Fruit fly (Drosophila melanogaster) whole organism, embryonic: ENCODE results near the gene Ubc6.

Source experiments
- Bgb ChIP-seq: fragments of 200-800 bp; sonication (Bioruptor generic); IDR thresholded peaks from 2 replicates; pipeline ENCODE4 v1.3.6; 2022; ENCODE audit warnings: missing biosample characterization, missing genetic modification characterization; ENCODE audit not compliant: partially characterized antibody
- CG11085 ChIP-seq: fragments of 200-800 bp; sonication (Bioruptor generic); IDR thresholded peaks from 2 replicates; pipeline ENCODE4 v1.3.6; 2022; ENCODE audit warnings: missing biosample characterization, missing genetic modification characterization
- CG12071 ChIP-seq: fragments of 200-800 bp; sonication (Bioruptor generic); optimal IDR thresholded peaks from 3 replicates; lab custom pipeline; 2018; ENCODE audit warnings: missing biosample characterization, mild to moderate bottlenecking, missing genetic modification characterization
- CG12942 ChIP-seq: fragments of 200-800 bp; sonication (Bioruptor generic); optimal IDR thresholded peaks from 3 replicates; lab custom pipeline; 2016; ENCODE audit warnings: missing biosample characterization, missing genetic modification characterization
- CG13894 ChIP-seq: fragments of 200-800 bp; sonication (Bioruptor generic); optimal IDR thresholded peaks from 3 replicates; lab custom pipeline; 2018; ENCODE audit warnings: missing biosample characterization, mild to moderate bottlenecking, missing genetic modification characterization, moderate library complexity
- CG14710 ChIP-seq: fragments of 200-800 bp; sonication (Bioruptor generic); optimal IDR thresholded peaks from 3 replicates; lab custom pipeline; 2019; ENCODE audit warnings: missing biosample characterization, mild to moderate bottlenecking, missing genetic modification characterization, moderate library complexity
- CG15011 ChIP-seq: fragments of 200-800 bp; sonication (Bioruptor generic); optimal IDR thresholded peaks from 3 replicates; lab custom pipeline; 2018; ENCODE audit warnings: missing biosample characterization, mild to moderate bottlenecking, missing genetic modification characterization
- CG15514 ChIP-seq: fragments of 200-800 bp; sonication (Bioruptor generic); optimal IDR thresholded peaks from 3 replicates; lab custom pipeline; 2017; ENCODE audit warnings: missing biosample characterization, missing genetic modification characterization, mild to moderate bottlenecking, moderate library complexity, missing genetic modification reagents
- CG17912 ChIP-seq: fragments of 200-800 bp; sonication (Bioruptor generic); optimal IDR thresholded peaks from 2 replicates; lab custom pipeline; 2018; ENCODE audit warnings: missing biosample characterization, mild to moderate bottlenecking, missing genetic modification characterization
- CG30020 ChIP-seq: fragments of 200-800 bp; optimal IDR thresholded peaks from 2 replicates; lab custom pipeline; 2019; ENCODE audit warnings: missing biosample characterization, mild to moderate bottlenecking, missing genetic modification characterization, moderate library complexity
- CG3065 ChIP-seq: fragments of 200-800 bp; sonication (Bioruptor generic); optimal IDR thresholded peaks from 2 replicates; lab custom pipeline; 2016; ENCODE audit warnings: missing biosample characterization, missing genetic modification characterization
- CG4404 ChIP-seq: fragments of 200-800 bp; sonication (Bioruptor generic); IDR thresholded peaks from 2 replicates; pipeline ENCODE4 v1.3.6; 2022; ENCODE audit warnings: missing biosample characterization, missing genetic modification characterization
- CG4424 ChIP-seq: fragments of 200-800 bp; sonication (Bioruptor generic); optimal IDR thresholded peaks from 3 replicates; lab custom pipeline; 2016; ENCODE audit warnings: missing biosample characterization, missing genetic modification characterization
- CG6175 ChIP-seq: fragments of 200-800 bp; sonication (Bioruptor generic); IDR thresholded peaks from 3 replicates; pipeline ENCODE4 v1.3.6; 2022; ENCODE audit warnings: missing biosample characterization, missing genetic modification characterization
- CG6254 ChIP-seq: fragments of 200-800 bp; sonication (Bioruptor generic); optimal IDR thresholded peaks from 3 replicates; lab custom pipeline; 2017; ENCODE audit warnings: mild to moderate bottlenecking, missing biosample characterization, missing genetic modification reagents, missing genetic modification characterization
- CG6765 ChIP-seq: fragments of 200-800 bp; sonication (Bioruptor generic); optimal IDR thresholded peaks from 3 replicates; lab custom pipeline; 2017; ENCODE audit warnings: missing biosample characterization, mild to moderate bottlenecking, missing genetic modification characterization
- CG6791 ChIP-seq: fragments of 200-800 bp; sonication (Bioruptor generic); IDR thresholded peaks from 3 replicates; pipeline ENCODE4 v1.3.6; 2022; ENCODE audit warnings: missing biosample characterization, missing genetic modification characterization; ENCODE audit not compliant: partially characterized antibody
- CG9215 ChIP-seq: fragments of 200-800 bp; sonication (Bioruptor generic); IDR thresholded peaks from 2 replicates; pipeline ENCODE4 v1.3.6; 2022; ENCODE audit warnings: missing biosample characterization, missing genetic modification characterization
- CG9797 ChIP-seq: fragments of 200-800 bp; sonication (Bioruptor generic); optimal IDR thresholded peaks from 3 replicates; lab custom pipeline; 2018; ENCODE audit warnings: missing biosample characterization, mild to moderate bottlenecking, missing genetic modification characterization
- CG9876 ChIP-seq: fragments of 200-800 bp; sonication (Bioruptor generic); optimal IDR thresholded peaks from 2 replicates; lab custom pipeline; 2016; ENCODE audit warnings: missing biosample characterization, missing genetic modification characterization
- D ChIP-seq, 2 experiments: fragments of 200-800 bp in 1 of 2; fragments of >200 bp in 1 of 2; sonication (Bioruptor generic) in 1 of 2; optimal IDR thresholded peaks; 2 replicates in 1 of 2; 3 replicates in 1 of 2; lab custom pipeline; 2017; ENCODE audit warnings: mild to moderate bottlenecking in 1 of 2, missing biosample characterization in 1 of 2, missing genetic modification characterization in 1 of 2, missing genetic modification reagents in 1 of 2
- Dip2 ChIP-seq: fragments of 200-800 bp; sonication (Bioruptor generic); IDR thresholded peaks from 2 replicates; pipeline ENCODE4 v1.3.6; 2022; ENCODE audit warnings: missing biosample characterization, missing genetic modification characterization
- E2f1 ChIP-seq: fragments of 200-800 bp; sonication (Bioruptor generic); IDR thresholded peaks from 2 replicates; pipeline ENCODE4 v1.3.6; 2022; ENCODE audit warnings: missing biosample characterization, missing genetic modification characterization
- Eip74EF ChIP-seq, 2 experiments: fragments of 200-800 bp in 1 of 2; fragments of >200 bp in 1 of 2; sonication (Bioruptor generic) in 1 of 2; optimal IDR thresholded peaks; 2 replicates each; lab custom pipeline; 2017 to 2019; ENCODE audit warnings: missing biosample characterization in 2 of 2, missing genetic modification characterization in 2 of 2, mild to moderate bottlenecking in 1 of 2, moderate library complexity in 1 of 2
- MESR4 ChIP-seq: fragments of 200-800 bp; sonication (Bioruptor generic); optimal IDR thresholded peaks from 2 replicates; lab custom pipeline; 2018; ENCODE audit warnings: missing biosample characterization, mild to moderate bottlenecking, missing genetic modification characterization, moderate library complexity
- Myb ChIP-seq: fragments of 200-800 bp; sonication (Bioruptor generic); optimal IDR thresholded peaks from 2 replicates; lab custom pipeline; 2016; ENCODE audit warnings: missing biosample characterization, missing genetic modification characterization
- NFAT ChIP-seq: fragments of 200-800 bp; sonication (Bioruptor generic); IDR thresholded peaks from 2 replicates; pipeline ENCODE4 v1.3.6; 2022; ENCODE audit warnings: missing biosample characterization, missing genetic modification characterization
- NfI ChIP-seq: fragments of 200-800 bp; sonication (Bioruptor generic); optimal IDR thresholded peaks from 3 replicates; lab custom pipeline; 2018; ENCODE audit warnings: missing biosample characterization, mild to moderate bottlenecking, missing genetic modification characterization, moderate library complexity
- Opbp ChIP-seq: fragments of 200-800 bp; sonication (Bioruptor generic); IDR thresholded peaks from 3 replicates; pipeline ENCODE4 v1.3.6; 2022; ENCODE audit warnings: missing biosample characterization, missing genetic modification characterization; ENCODE audit not compliant: partially characterized antibody
- Ssrp ChIP-seq: fragments of 200-800 bp; sonication (Bioruptor generic); optimal IDR thresholded peaks from 2 replicates; lab custom pipeline; 2018; ENCODE audit warnings: missing biosample characterization, mild to moderate bottlenecking, missing genetic modification characterization, moderate library complexity
- TFAM ChIP-seq: fragments of 200-800 bp; sonication (Bioruptor generic); optimal IDR thresholded peaks from 2 replicates; lab custom pipeline; 2017; ENCODE audit warnings: missing biosample characterization, missing genetic modification characterization, inconsistent platforms
- Taf1 ChIP-seq: fragments of 200-800 bp; sonication (Bioruptor generic); IDR thresholded peaks from 2 replicates; pipeline ENCODE4 v1.3.6; 2022; ENCODE audit warnings: missing biosample characterization, missing genetic modification characterization
- abd-A ChIP-seq: fragments of 200-800 bp; sonication (Bioruptor generic); optimal IDR thresholded peaks from 3 replicates; lab custom pipeline; 2019; ENCODE audit warnings: missing biosample characterization, mild to moderate bottlenecking, missing genetic modification characterization, moderate library complexity
- bowl ChIP-seq: fragments of 200-800 bp; sonication (Bioruptor generic); IDR thresholded peaks from 2 replicates; pipeline ENCODE4 v1.3.6; 2022; ENCODE audit warnings: missing biosample characterization, missing genetic modification characterization
- corto ChIP-seq: fragments of 200-800 bp; sonication (Bioruptor generic); optimal IDR thresholded peaks from 2 replicates; lab custom pipeline; 2016; ENCODE audit warnings: missing biosample characterization, mild to moderate bottlenecking, missing genetic modification characterization, moderate library complexity
- crol ChIP-seq: fragments of 200-800 bp; sonication (Bioruptor generic); IDR thresholded peaks from 2 replicates; pipeline ENCODE4 v1.3.6; 2022; ENCODE audit warnings: missing biosample characterization, missing genetic modification characterization
- grn ChIP-seq: fragments of 200-800 bp; sonication (Bioruptor generic); optimal IDR thresholded peaks from 3 replicates; lab custom pipeline; 2017; ENCODE audit warnings: missing biosample characterization, missing genetic modification characterization
- gsb ChIP-seq: fragments of 200-800 bp; sonication (Bioruptor generic); IDR thresholded peaks from 2 replicates; pipeline ENCODE4 v1.3.6; 2022; ENCODE audit warnings: missing biosample characterization, missing genetic modification characterization
- h ChIP-seq: fragments of >200 bp; optimal IDR thresholded peaks from 2 replicates; lab custom pipeline; 2017
- kni ChIP-seq: fragments of 200-800 bp; sonication (Bioruptor generic); optimal IDR thresholded peaks from 3 replicates; lab custom pipeline; 2017; ENCODE audit warnings: mild to moderate bottlenecking, missing biosample characterization, missing genetic modification reagents, missing genetic modification characterization
- lbe ChIP-seq: fragments of 200-800 bp; sonication (Bioruptor generic); optimal IDR thresholded peaks from 2 replicates; lab custom pipeline; 2016; ENCODE audit warnings: missing biosample characterization, mild to moderate bottlenecking, missing genetic modification characterization
- p53 ChIP-seq: fragments of 200-800 bp; sonication (Bioruptor generic); optimal IDR thresholded peaks from 2 replicates; lab custom pipeline; 2016; ENCODE audit warnings: missing biosample characterization, missing genetic modification characterization
- run ChIP-seq: fragments of 200-800 bp; sonication (Bioruptor generic); optimal IDR thresholded peaks from 3 replicates; lab custom pipeline; 2018; ENCODE audit warnings: missing biosample characterization, mild to moderate bottlenecking, missing genetic modification characterization
- schlank ChIP-seq: fragments of 200-800 bp; sonication (Bioruptor generic); optimal IDR thresholded peaks from 2 replicates; lab custom pipeline; 2018; ENCODE audit warnings: missing biosample characterization, mild to moderate bottlenecking, missing genetic modification characterization
- scrt ChIP-seq: fragments of 200-800 bp; sonication (Bioruptor generic); optimal IDR thresholded peaks from 2 replicates; lab custom pipeline; 2018; ENCODE audit warnings: missing biosample characterization, mild to moderate bottlenecking, missing genetic modification characterization, moderate library complexity
- sens-2 ChIP-seq: fragments of 200-800 bp; sonication (Bioruptor generic); IDR thresholded peaks from 2 replicates; pipeline ENCODE4 v1.3.6; 2022; ENCODE audit warnings: missing biosample characterization, missing genetic modification characterization
- shn ChIP-seq: fragments of 200-800 bp; sonication (Bioruptor generic); optimal IDR thresholded peaks from 3 replicates; lab custom pipeline; 2016; ENCODE audit warnings: missing biosample characterization, missing genetic modification characterization
- sima ChIP-seq: fragments of 200-800 bp; sonication (Bioruptor generic); optimal IDR thresholded peaks from 2 replicates; lab custom pipeline; 2016; ENCODE audit warnings: missing biosample characterization, missing genetic modification characterization

Ubc6 gene

dm6 chr3R:4912130-4912549 lies 40.3 kb downstream of the Ubc6 start (continued):
- TF ChIP-seq corto (GFP tag; lab: Kevin White, UChicago) = no peak
- no peak for TF ChIP-seq Dip2 (GFP tag; lab: Robert Waterston, UW)
- peak; percentile 35; the same call in 1 of the 2 replicates for TF ChIP-seq CG11085 (GFP tag; lab: Robert Waterston, UW)
- TF ChIP-seq Taf1 (GFP tag; lab: Robert Waterston, UW) = peak; percentile 72

dm6 chr3R:4910839-4911341 lies 41.6 kb downstream of the Ubc6 start:
- no peak for TF ChIP-seq CG14710 (tag; lab: Kevin White, UChicago)
- no peak for TF ChIP-seq grn (GFP tag; lab: Kevin White, UChicago)
- TF ChIP-seq sima (GFP tag; lab: Kevin White, UChicago) = no peak
- peak; percentile 19 for TF ChIP-seq CG13894
- TF ChIP-seq shn = no peak
- TF ChIP-seq CG12942 = no peak
- TF ChIP-seq Bgb = peak; percentile 9; the same call in 1 of the 2 replicates
- TF ChIP-seq CG6254 = no peak
- no peak for TF ChIP-seq CG12071 (GFP tag; lab: Kevin White, UChicago)
- TF ChIP-seq NFAT (GFP tag; lab: Robert Waterston, UW) = no peak
- TF ChIP-seq CG30020 (tag; lab: Kevin White, UChicago) = no peak
- no peak for TF ChIP-seq CG6175 (GFP tag; lab: Robert Waterston, UW)
- TF ChIP-seq CG15011 (GFP tag; lab: Kevin White, UChicago) = no peak
- peak; percentile 11; the same call in 1 of the 2 replicates for TF ChIP-seq E2f1 (GFP tag; lab: Robert Waterston, UW)
- TF ChIP-seq NfI (GFP tag; lab: Kevin White, UChicago) = no peak
- no peak for TF ChIP-seq run (tag; lab: Kevin White, UChicago)
- peak; percentile 8 for TF ChIP-seq CG17912 (GFP tag; lab: Kevin White, UChicago)
- no peak for TF ChIP-seq Eip74EF (GFP tag; optimal IDR thresholded peaks at IDR 0.05; lab: Kevin White, UChicago)
- peak; percentile 98 for TF ChIP-seq crol
- no peak for TF ChIP-seq CG6765
- TF ChIP-seq CG3065 (GFP tag; lab: Kevin White, UChicago) = no peak
- TF ChIP-seq scrt (GFP tag; lab: Kevin White, UChicago) = peak; percentile 20
- peak; percentile 57 for TF ChIP-seq kni (GFP tag; lab: Kevin White, UChicago)
- no peak for TF ChIP-seq Myb
- TF ChIP-seq gsb (GFP tag; lab: Robert Waterston, UW) = no peak
- no peak for TF ChIP-seq p53 (GFP tag; lab: Kevin White, UChicago)
- no peak for TF ChIP-seq CG4404 (GFP tag; lab: Robert Waterston, UW)
- TF ChIP-seq CG4424 (GFP tag; lab: Kevin White, UChicago) = no peak
- TF ChIP-seq Ssrp (tag; lab: Kevin White, UChicago) = no peak
- TF ChIP-seq CG9797 (GFP tag; lab: Kevin White, UChicago) = no peak
- no peak for TF ChIP-seq sens-2
- no peak for TF ChIP-seq CG9876
- no peak for TF ChIP-seq MESR4 (GFP tag; lab: Kevin White, UChicago)
- TF ChIP-seq TFAM = no peak
- peak; percentile 7 for TF ChIP-seq lbe (GFP tag; lab: Kevin White, UChicago)
- peak; percentile 17 for TF ChIP-seq abd-A (tag; lab: Kevin White, UChicago)
- peak; percentile 18 for TF ChIP-seq schlank (tag; lab: Kevin White, UChicago)
- TF ChIP-seq CG9215 (GFP tag; lab: Robert Waterston, UW) = no peak
- no peak for TF ChIP-seq Opbp (GFP tag; lab: Robert Waterston, UW)
- TF ChIP-seq D (optimal IDR thresholded peaks at IDR 0.05; lab: Kevin White, UChicago) = no peak
- TF ChIP-seq D (GFP tag; optimal IDR thresholded peaks at IDR 0.05; lab: Kevin White, UChicago) = no peak
- no peak for TF ChIP-seq bowl (GFP tag; lab: Robert Waterston, UW)
- no peak for TF ChIP-seq h (lab: Kevin White, UChicago)
- TF ChIP-seq CG15514 (GFP tag; lab: Kevin White, UChicago) = no peak
- TF ChIP-seq CG6791 = peak; percentile 38; the same call in 1 of the 3 replicates
